Fruit fly (Drosophila melanogaster): Measurements from ENCODE around the gene CG11878.

CG11878 gene

DNA sequence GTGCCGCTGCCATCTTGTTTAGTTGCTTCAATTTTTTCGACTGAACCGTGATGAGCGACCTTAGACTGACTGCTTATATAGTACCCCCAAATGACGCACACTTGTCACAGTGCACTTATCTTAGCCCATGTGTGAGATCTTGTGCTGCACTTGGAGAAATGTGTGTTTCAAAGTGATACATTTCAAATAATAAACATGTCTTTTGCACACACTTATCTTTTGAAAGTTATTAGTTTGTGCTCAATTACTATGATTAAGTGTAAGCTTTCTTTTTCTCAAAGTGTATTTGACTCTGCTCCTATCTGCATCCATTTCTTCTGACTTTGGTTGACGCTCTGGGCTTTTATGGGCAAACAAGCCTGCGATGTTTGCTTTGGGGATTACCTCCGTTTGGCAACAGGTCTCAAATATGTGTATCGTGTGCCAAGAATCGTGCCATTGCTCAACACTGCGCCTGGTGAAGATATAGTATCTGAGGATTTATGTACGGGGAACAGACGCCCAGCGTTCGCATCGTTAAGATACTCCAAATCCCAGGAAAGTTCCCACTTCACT is 6.2 kb downstream of the CG11878 start, which contains the start of gene CG10514:
TSS of gene CG10514 (minus strand) at position 51 of the 555 bp plus-strand sequence.
- TF ChIP-seq usp (GFP tag; optimal IDR thresholded peaks at IDR 0.05), result no peak

DNA sequence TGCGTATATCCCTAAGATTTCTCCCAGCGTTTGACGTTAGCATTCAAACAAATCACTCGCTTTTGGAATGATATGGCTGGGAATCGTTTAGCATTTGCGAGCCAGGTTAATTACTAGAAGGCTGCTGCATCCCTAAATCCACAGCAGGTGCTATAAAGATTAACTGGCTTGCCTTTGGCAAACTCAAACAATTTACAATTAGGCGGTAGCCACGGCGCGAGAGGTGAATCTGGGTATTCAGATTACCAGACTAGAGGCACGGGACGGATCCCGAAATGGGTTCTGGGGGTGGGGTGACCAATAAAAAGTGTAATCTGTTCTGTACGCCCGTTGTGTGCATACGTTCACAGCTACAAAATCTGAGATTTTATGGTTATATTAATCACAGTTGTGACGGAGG is 7.5 kb downstream of the CG11878 start, which contains the start of gene CG11892:
TSS of gene CG11892 (plus strand) at position 384 of the 400 bp plus-strand sequence.
- TF ChIP-seq psq (optimal IDR thresholded peaks at IDR 0.05) (no peak), CG8478 (optimal IDR thresholded peaks at IDR 0.05) (no peak), Dll (optimal IDR thresholded peaks at IDR 0.05) (no peak), usp (GFP tag; optimal IDR thresholded peaks at IDR 0.05) (no peak), pan (optimal IDR thresholded peaks at IDR 0.05) (no peak), EcR (GFP tag; optimal IDR thresholded peaks at IDR 0.05) (no peak)

DNA sequence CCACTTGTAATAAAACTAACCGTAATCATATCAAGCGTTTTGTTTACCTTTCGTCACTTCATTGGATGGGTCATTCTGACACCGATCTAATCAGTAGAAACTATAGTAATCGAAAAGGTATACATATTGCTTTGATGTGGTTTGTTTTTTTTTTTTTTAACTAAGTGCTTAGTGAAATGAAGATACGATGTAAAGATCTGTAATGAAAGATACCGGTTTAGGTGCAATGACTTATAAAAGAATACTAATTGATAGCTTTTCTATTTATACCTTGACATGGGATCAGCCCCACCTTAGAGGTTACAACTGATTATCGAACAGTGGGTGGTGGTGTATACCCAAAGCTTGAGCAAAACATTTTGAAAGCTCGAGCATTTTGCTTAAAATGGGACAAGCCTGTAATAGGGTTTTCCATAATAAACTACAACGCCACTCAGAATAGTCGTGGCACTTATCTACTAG is 9.6 kb downstream of the CG11878 start, which contains the start of gene CG31300:
TSS of gene CG31300 (plus strand) at position 412 of the 462 bp plus-strand sequence.
- TF ChIP-seq psq (optimal IDR thresholded peaks at IDR 0.05), result no peak
- no peak for TF ChIP-seq Dll (optimal IDR thresholded peaks at IDR 0.05)
- no peak for TF ChIP-seq EcR (GFP tag; optimal IDR thresholded peaks at IDR 0.05)
- TF ChIP-seq usp (GFP tag; optimal IDR thresholded peaks at IDR 0.05), result no peak
- no peak for TF ChIP-seq CG8478 (optimal IDR thresholded peaks at IDR 0.05)
- TF ChIP-seq pan (optimal IDR thresholded peaks at IDR 0.05), result no peak

DNA sequence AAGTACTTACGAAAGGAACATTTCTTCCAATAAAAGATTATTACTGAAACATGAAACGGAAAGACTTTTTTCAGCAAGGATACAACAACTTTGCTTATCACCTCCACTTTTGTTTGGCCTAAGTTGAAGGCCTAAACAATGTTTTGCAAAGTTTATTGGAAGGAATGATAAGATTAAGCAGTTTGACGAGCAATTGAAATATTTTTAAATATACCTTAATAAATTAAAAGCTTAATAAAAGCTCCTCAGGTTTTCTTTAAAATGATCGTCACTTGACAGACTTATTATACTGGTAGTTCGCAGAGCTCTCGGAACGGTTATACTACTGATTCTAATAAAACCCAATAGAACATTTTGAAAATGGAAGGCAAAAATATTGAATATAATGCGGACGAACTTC is 11.5 kb downstream of the CG11878 start, which contains the start of gene CG31104:
TSS of gene CG31104 (plus strand) at position 301 of the 400 bp plus-strand sequence.
- no peak for TF ChIP-seq EcR (GFP tag; optimal IDR thresholded peaks at IDR 0.05)
- no peak for TF ChIP-seq psq (optimal IDR thresholded peaks at IDR 0.05)
- no peak for TF ChIP-seq CG8478 (optimal IDR thresholded peaks at IDR 0.05)
- TF ChIP-seq Dll (optimal IDR thresholded peaks at IDR 0.05), result no peak
- no peak for TF ChIP-seq usp (GFP tag; optimal IDR thresholded peaks at IDR 0.05)

DNA sequence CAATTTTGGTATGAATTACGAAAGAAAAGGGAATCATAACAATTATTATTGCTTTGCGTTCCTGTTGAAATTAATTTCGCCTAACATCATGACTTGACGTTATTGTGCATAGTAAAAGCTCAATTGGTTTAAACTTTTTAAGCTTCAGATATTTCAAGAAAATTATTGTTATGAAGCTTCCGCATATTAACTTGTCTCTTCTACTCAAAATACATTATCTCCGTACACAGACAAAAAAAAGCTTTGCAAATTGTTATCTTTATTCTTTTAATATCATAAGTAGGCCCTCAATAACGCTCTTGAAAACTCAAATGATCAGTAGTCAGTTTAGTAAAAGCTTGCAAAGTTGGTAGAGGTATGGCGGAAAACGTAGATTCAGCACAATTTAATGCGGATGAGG is 13.5 kb downstream of the CG11878 start, which contains the start of gene CG13658:
TSS of gene CG13658 (plus strand) at position 347 of the 400 bp plus-strand sequence.
- TF ChIP-seq EcR (GFP tag; optimal IDR thresholded peaks at IDR 0.05) (no peak), psq (optimal IDR thresholded peaks at IDR 0.05) (no peak), pan (optimal IDR thresholded peaks at IDR 0.05) (no peak)

DNA sequence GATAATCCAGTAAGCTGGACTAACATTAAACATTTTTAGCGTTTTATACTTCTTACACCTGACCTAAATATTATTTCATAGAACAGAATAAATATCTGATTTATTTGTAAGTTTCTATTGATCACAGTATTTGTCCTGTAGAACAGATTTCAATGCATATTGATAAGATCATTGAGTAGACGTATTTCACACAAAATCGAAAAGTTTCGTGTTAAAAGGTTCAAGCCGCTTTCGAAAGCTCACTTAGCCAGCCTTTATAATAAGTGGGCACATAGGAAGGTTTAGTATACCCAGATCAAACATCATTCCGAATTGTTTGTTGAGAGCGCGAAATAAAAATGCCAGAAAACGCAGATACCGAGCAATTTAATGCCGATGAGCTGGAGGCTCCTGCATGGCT is 16.0 kb downstream of the CG11878 start, which contains the start of gene CG11893:
TSS of gene CG11893 (plus strand) at position 301 of the 400 bp plus-strand sequence.
- TF ChIP-seq CG8478 (optimal IDR thresholded peaks at IDR 0.05) (no peak), Dll (optimal IDR thresholded peaks at IDR 0.05) (no peak), EcR (GFP tag; optimal IDR thresholded peaks at IDR 0.05) (no peak), usp (GFP tag; optimal IDR thresholded peaks at IDR 0.05) (no peak), psq (optimal IDR thresholded peaks at IDR 0.05) (no peak), pan (optimal IDR thresholded peaks at IDR 0.05) (no peak)

DNA sequence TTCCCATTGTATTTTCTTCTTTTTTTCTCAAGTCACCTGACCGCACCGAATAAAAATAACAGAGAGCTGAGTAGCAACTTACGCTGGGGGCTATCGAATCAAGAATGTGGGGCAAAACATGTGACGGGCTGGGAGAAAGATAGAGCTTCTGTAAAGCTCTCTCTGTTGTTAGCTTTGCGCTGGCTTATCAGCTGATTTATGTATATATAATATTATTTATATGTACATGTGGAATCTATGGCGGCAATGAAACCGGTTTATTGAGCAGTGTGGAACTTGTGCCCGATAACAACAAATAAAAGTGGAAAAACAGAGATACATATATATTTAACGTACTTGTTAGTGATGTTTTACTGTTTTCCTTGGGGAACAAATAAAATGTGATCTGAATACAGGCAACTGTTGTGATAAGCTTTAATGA is 19.2 kb downstream of the CG11878 start, which contains the start of gene CG31098:
TSS of gene CG31098 (minus strand) at position 114 of the 421 bp plus-strand sequence.
- TF ChIP-seq pan (optimal IDR thresholded peaks at IDR 0.05), result no peak
- TF ChIP-seq psq (optimal IDR thresholded peaks at IDR 0.05), result no peak
- no peak for TF ChIP-seq usp (GFP tag; optimal IDR thresholded peaks at IDR 0.05)
- no peak for TF ChIP-seq CG8478 (optimal IDR thresholded peaks at IDR 0.05)
- TF ChIP-seq EcR (GFP tag; optimal IDR thresholded peaks at IDR 0.05), result no peak
- TF ChIP-seq Dll (optimal IDR thresholded peaks at IDR 0.05), result no peak

DNA sequence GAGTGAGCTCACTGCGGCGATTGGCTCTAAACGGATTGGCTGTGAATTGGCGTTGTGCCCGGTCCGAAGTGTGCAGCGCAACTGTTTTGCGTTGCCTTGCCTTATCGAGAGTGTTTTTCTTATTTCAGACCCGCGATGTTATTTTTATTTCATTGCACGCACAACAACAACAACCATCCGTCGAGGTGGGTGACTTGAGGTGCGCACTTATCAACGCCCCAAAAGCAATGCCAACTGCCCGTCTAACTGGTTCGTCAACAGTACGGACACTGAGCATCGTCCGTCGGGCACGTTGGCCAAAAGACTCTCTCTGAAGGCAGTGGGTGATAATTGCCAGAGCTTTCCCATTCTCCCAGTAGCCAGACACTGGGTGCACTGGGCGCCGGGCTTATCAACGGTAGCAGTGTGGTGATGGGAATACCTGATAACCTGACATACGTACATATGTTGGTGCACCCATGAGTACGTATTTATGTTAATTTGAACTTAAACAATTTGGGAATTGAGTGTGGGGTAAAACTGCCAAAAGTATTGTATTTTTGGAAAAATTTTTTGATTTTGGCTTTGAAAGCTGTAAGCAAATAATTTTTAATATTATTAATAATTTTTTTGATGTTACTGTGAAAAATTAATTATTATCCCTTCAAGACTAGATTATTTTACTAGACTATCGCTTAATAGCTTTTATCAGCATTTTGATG is 21.8 kb downstream of the CG11878 start, which contains the start of gene CG31102:
TSS of gene CG31102 (minus strand) at position 275 of the 701 bp plus-strand sequence.
- TF ChIP-seq Dll (optimal IDR thresholded peaks at IDR 0.05) (no peak), EcR (GFP tag; optimal IDR thresholded peaks at IDR 0.05) (no peak), pan (optimal IDR thresholded peaks at IDR 0.05) (no peak), psq (optimal IDR thresholded peaks at IDR 0.05) (no peak), usp (GFP tag; optimal IDR thresholded peaks at IDR 0.05) (no peak)

DNA sequence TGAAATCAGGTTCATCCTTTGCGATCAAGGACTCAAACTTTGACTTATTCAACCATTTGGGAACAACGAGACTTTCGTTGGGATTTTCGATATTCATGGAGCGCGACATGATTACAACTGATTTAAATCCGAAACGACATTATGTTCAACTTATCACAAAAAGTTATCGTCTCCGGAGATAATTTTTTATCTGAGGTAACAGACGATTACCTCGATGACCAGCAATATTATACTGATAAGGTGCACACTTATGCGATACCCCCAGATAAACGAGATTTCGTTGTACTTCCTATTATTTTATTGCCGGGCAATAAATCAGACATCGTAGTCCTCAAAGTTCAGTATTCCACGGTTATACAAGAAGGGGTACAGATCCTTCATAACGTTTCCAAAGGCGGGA is 24.0 kb downstream of the CG11878 start, which contains the start of gene CG31097:
TSS of gene CG31097 (minus strand) at position 101 of the 400 bp plus-strand sequence.
- TF ChIP-seq Dll (optimal IDR thresholded peaks at IDR 0.05) (no peak), psq (optimal IDR thresholded peaks at IDR 0.05) (no peak), CG8478 (optimal IDR thresholded peaks at IDR 0.05) (no peak), EcR (GFP tag; optimal IDR thresholded peaks at IDR 0.05) (no peak), pan (optimal IDR thresholded peaks at IDR 0.05) (no peak), usp (GFP tag; optimal IDR thresholded peaks at IDR 0.05) (no peak)

DNA sequence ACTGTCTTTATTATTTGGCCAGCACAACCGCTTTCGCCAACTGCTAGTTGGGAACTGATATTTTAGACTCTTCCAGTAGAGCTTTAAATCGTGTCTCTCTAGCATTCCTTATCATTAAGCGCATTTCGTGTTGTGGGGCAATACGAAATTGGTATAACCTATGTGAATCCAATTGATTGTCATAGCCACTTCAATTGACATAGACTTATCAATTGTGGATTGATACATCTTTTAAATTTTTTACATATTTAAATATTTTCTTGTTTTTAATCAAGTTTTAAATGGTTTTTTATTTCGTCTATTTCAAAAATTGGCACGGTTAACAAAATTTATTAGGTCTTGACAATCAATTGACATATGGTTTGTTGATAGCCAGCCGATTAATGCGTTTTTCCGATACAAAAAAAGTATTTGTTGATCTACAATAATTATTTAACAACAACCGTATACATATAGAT is 25.9 kb downstream of the CG11878 start, which contains the start of gene CG31288:
TSS of gene CG31288 (minus strand) at position 51 of the 458 bp plus-strand sequence.
- TF ChIP-seq psq (optimal IDR thresholded peaks at IDR 0.05) (no peak), usp (GFP tag; optimal IDR thresholded peaks at IDR 0.05) (no peak), pan (optimal IDR thresholded peaks at IDR 0.05) (no peak), EcR (GFP tag; optimal IDR thresholded peaks at IDR 0.05) (no peak), CG8478 (optimal IDR thresholded peaks at IDR 0.05) (no peak), Dll (optimal IDR thresholded peaks at IDR 0.05) (no peak)

DNA sequence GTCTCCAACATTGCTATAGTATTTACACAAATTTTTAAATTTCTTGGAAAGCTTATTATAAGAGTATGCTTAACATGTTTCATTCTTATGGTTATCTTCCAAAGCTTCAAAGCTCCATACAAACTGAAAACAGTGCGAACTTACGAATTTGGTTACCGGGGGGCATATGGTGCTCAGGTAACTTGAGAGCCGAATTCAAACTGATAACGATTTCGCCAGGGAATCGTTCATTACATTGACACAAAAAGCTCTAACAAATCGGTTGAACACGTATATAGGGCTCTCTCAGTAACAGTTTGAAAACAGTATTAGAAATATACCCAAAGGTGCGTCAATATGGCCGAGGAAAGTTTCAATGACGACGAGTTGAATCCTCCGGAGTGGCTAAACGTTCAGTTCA is 26.9 kb downstream of the CG11878 start, which contains the start of gene CG13659:
TSS of gene CG13659 (plus strand) at position 317 of the 400 bp plus-strand sequence.
- TF ChIP-seq usp (GFP tag; optimal IDR thresholded peaks at IDR 0.05) (no peak), Dll (optimal IDR thresholded peaks at IDR 0.05) (no peak), CG8478 (optimal IDR thresholded peaks at IDR 0.05) (no peak), psq (optimal IDR thresholded peaks at IDR 0.05) (no peak), EcR (GFP tag; optimal IDR thresholded peaks at IDR 0.05) (no peak), pan (optimal IDR thresholded peaks at IDR 0.05) (no peak)

DNA sequence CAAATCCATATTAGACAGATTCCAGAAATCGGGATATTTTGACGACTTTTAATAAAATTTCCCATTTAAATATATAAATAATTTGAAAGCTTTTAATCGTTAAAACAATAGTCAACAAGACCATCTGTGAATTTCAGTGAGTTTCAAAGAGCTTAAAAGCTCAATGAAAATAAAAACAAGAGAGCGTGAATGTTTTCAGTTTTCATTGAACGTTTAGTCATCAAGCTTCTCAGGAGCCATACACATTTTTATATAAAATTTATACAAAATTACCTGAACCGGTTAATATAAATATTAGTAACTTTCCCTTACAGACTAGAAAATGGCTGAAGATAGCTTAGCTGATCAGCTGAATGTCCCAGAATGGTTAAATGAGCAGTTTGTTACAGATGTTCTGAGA is 28.6 kb downstream of the CG11878 start, which contains the start of gene CG31370:
TSS of gene CG31370 (plus strand) at position 226 of the 400 bp plus-strand sequence.
- TF ChIP-seq Dll (optimal IDR thresholded peaks at IDR 0.05) (no peak), psq (optimal IDR thresholded peaks at IDR 0.05) (no peak), CG8478 (optimal IDR thresholded peaks at IDR 0.05) (no peak), EcR (GFP tag; optimal IDR thresholded peaks at IDR 0.05) (no peak), pan (optimal IDR thresholded peaks at IDR 0.05) (no peak), usp (GFP tag; optimal IDR thresholded peaks at IDR 0.05) (no peak)

Data from whole organism.